Fruit fly (Drosophila melanogaster) Kc167 (cell line): ENCODE results near the gene Rcd5.

Source experiments
- Myc ChIP-seq: fragments of >200 bp; optimal IDR thresholded peaks from 2 replicates; lab custom pipeline; 2017; ENCODE audit warnings: missing external identifiers
- Sin3A ChIP-seq: fragments of >200 bp; optimal IDR thresholded peaks from 2 replicates; lab custom pipeline; 2018; ENCODE audit warnings: missing external identifiers
- h ChIP-seq: fragments of >200 bp; optimal IDR thresholded peaks from 3 replicates; lab custom pipeline; 2018; ENCODE audit warnings: missing external identifiers
- insv ChIP-seq: fragments of >200 bp; optimal IDR thresholded peaks from 3 replicates; lab custom pipeline; 2018; ENCODE audit warnings: missing external identifiers
- psq ChIP-seq: fragments of >200 bp; optimal IDR thresholded peaks from 2 replicates; lab custom pipeline; 2017; ENCODE audit warnings: missing external identifiers
- ttk ChIP-seq: sonication (Bioruptor generic); optimal IDR thresholded peaks from 2 replicates; lab custom pipeline; 2017; ENCODE audit warnings: missing external identifiers

dm6 chr3L:4003316-4003715 is 37.0 kb upstream of the Rcd5 start, which contains the start of gene CG14985:
- TF ChIP-seq h (lab: Kevin White, UChicago) (no peak), Sin3A (lab: Kevin White, UChicago) (no peak), insv (no peak), ttk (no peak), psq (lab: Kevin White, UChicago) (no peak), Myc (no peak)
